Worm (Caenorhabditis elegans) whole organism, L3 larva: ENCODE data around the gene ZK1073.2.

Experiments used
- zag-1 ChIP-seq: fragments of 150-350 bp; optimal IDR thresholded peaks from 2 replicates; lab custom pipeline; 2014; ENCODE audit warnings: missing biosample characterization, missing genetic modification characterization
- ztf-11 ChIP-seq: fragments of 150-350 bp; optimal IDR thresholded peaks from 2 replicates; lab custom pipeline; 2014; ENCODE audit warnings: missing biosample characterization, missing genetic modification characterization

DNA sequence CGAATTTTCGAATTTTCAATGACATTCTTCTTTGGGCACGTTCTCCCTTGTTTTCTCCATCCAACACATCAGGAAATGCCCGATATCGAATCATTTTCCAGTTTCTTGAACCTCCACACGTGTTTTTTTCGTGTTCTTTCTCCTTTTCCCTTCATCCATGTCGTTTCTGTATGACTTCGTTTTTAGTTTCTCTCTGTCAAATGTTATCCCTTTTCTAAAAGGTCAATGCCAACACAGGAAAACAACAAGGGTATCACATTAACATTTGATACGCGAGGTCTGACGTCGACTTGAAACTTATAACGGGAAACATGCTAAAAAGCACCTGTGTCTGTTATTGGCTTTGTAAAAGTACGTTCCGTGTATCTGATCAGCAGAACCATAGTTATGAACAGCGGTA is 69.4 kb downstream of the ZK1073.2 start:
- no peak for TF ChIP-seq ztf-11 (tag; lab: Kevin White, UChicago)
- TF ChIP-seq zag-1 (tag; lab: Kevin White, UChicago): no peak
